Worm (Caenorhabditis elegans) whole organism, L3 larva: Measurements from ENCODE around the gene srx-43.

Experiments
- R02D3.7 ChIP-seq: fragments of 150-350 bp; optimal IDR thresholded peaks from 2 replicates; lab custom pipeline; 2014; ENCODE audit warnings: missing biosample characterization, missing genetic modification characterization
- ZK546.5 ChIP-seq: sonication (generic microtip); optimal IDR thresholded peaks from 2 replicates; lab custom pipeline; 2017; ENCODE audit warnings: missing biosample characterization, missing genetic modification characterization
- aly-2 ChIP-seq: fragments of 150-350 bp; optimal IDR thresholded peaks from 2 replicates; lab custom pipeline; 2014; ENCODE audit warnings: missing biosample characterization, missing genetic modification characterization
- eor-1 ChIP-seq, 2 experiments: fragments of 150-350 bp; optimal IDR thresholded peaks; 2 replicates each; lab custom pipeline; 2014 to 2018; ENCODE audit warnings: missing biosample characterization in 2 of 2, missing genetic modification characterization in 2 of 2
- nfya-1 ChIP-seq: sonication (generic microtip); optimal IDR thresholded peaks from 2 replicates; lab custom pipeline; 2017; ENCODE audit warnings: missing genetic modification characterization, mild to moderate bottlenecking, missing compliant biosample characterization, antibody characterized with exemption, moderate library complexity; ENCODE audit not compliant: insufficient read depth
- nhr-11 ChIP-seq: fragments of 150-350 bp; optimal IDR thresholded peaks from 2 replicates; lab custom pipeline; 2014; ENCODE audit warnings: missing biosample characterization, missing genetic modification characterization
- nhr-25 ChIP-seq: sonication (generic microtip); optimal IDR thresholded peaks from 2 replicates; lab custom pipeline; 2017; ENCODE audit warnings: missing biosample characterization, missing genetic modification characterization
- pqm-1 ChIP-seq: fragments of 150-350 bp; optimal IDR thresholded peaks from 2 replicates; lab custom pipeline; 2017; ENCODE audit warnings: missing biosample characterization, missing genetic modification characterization, inconsistent platforms
- skn-1 ChIP-seq: fragments of 150-350 bp; optimal IDR thresholded peaks from 2 replicates; lab custom pipeline; 2014; ENCODE audit warnings: missing biosample characterization, missing genetic modification characterization
- snpc-4 ChIP-seq: fragments of 150-350 bp; optimal IDR thresholded peaks from 2 replicates; lab custom pipeline; 2014; ENCODE audit warnings: missing biosample characterization, missing genetic modification characterization
- unc-62 ChIP-seq: fragments of 150-350 bp; sonication (generic microtip); optimal IDR thresholded peaks from 4 replicates; lab custom pipeline; 2014; ENCODE audit warnings: missing biosample characterization, missing genetic modification reagents, missing genetic modification characterization
- ztf-11 ChIP-seq: fragments of 150-350 bp; optimal IDR thresholded peaks from 2 replicates; lab custom pipeline; 2014; ENCODE audit warnings: missing biosample characterization, missing genetic modification characterization

- TF ChIP-seq nfya-1 (no peak), snpc-4 (no peak), nhr-11 (no peak), unc-62 (GFP tag; lab: Kevin White, UChicago) (no peak), skn-1 (tag; lab: Kevin White, UChicago) (no peak), aly-2 (tag; lab: Kevin White, UChicago) (no peak), R02D3.7 (tag; lab: Kevin White, UChicago) (no peak), pqm-1 (tag; lab: Kevin White, UChicago) (no peak), nhr-25 (tag; lab: Kevin White, UChicago) (no peak), eor-1 (tag; optimal IDR thresholded peaks at IDR 0.05; lab: Kevin White, UChicago) (no peak), ZK546.5 (no peak), ztf-11 (tag; lab: Kevin White, UChicago) (no peak)
These were observed 15.5 kb upstream of the srx-43 start, which contains the start of gene nhr-63 for ce11 chrV:16002288-16002687.
